Fruit fly (Drosophila melanogaster): ENCODE data around the gene nac.

nac gene

DNA sequence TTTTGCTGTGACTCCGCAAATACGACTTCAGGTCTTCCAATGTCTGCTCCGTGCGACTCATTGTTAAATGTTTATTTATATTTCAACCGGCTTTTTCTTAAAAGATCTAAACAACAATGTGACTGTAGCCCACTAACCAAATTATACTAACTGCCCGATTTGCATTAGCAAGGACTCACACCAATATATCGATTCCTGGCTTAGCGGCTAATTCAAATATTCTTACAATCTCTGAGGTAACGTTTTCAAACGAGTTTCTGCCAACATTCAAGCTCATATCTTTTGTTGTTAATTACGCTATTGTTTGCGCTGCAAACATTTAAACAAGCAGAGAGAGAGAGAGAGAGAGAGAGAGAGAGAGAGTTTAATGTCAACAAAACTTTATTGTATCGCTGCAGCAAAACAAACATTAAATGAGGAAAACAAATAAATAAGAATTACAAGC, 4.7 kb upstream of the nac start, which contains the start of gene tex (continued):
- TF ChIP-seq CG8089 (GFP tag; optimal IDR thresholded peaks at IDR 0.05) (peak; percentile 25), cwo (GFP tag; optimal IDR thresholded peaks at IDR 0.05) (no peak), CG6854 (GFP tag; optimal IDR thresholded peaks at IDR 0.05) (no peak), CG14667 (GFP tag; IDR thresholded peaks at IDR 0.05) (no peak), Vsx1 (GFP tag; optimal IDR thresholded peaks at IDR 0.05) (no peak), Opbp (GFP tag; IDR thresholded peaks at IDR 0.05; ENCODE audit: partially characterized antibody) (no peak), MBD-R2 (GFP tag; IDR thresholded peaks at IDR 0.05) (peak; percentile 76), B-H2 (GFP tag; optimal IDR thresholded peaks at IDR 0.05) (no peak), chinmo (GFP tag; IDR thresholded peaks at IDR 0.05; ENCODE audit: partially characterized antibody) (no peak), scrt (GFP tag; optimal IDR thresholded peaks at IDR 0.05) (no peak), gfzf (GFP tag; optimal IDR thresholded peaks at IDR 0.05) (peak; percentile 95), nom (GFP tag; optimal IDR thresholded peaks at IDR 0.05) (no peak), HLHmδ (GFP tag; optimal IDR thresholded peaks at IDR 0.05) (peak; percentile 77), az2 (GFP tag; optimal IDR thresholded peaks at IDR 0.05) (no peak), sr (GFP tag; IDR thresholded peaks at IDR 0.05) (0 out of 3 replicates have a peak, but pooled peaks have one; percentile 12), Xbp1 (GFP tag; optimal IDR thresholded peaks at IDR 0.05) (no peak), CG8924 (tag; optimal IDR thresholded peaks at IDR 0.05) (peak; percentile 59), fd96Cb (tag; optimal IDR thresholded peaks at IDR 0.05) (peak; percentile 3), CG34376 (GFP tag; optimal IDR thresholded peaks at IDR 0.05) (no peak), CG10654 (GFP tag; optimal IDR thresholded peaks at IDR 0.05) (no peak), Eip74EF (GFP tag; optimal IDR thresholded peaks at IDR 0.05) (peak in 1 of 2 experiments; percentile 80), oc (tag; optimal IDR thresholded peaks at IDR 0.05) (peak; percentile 43), CG33557 (GFP tag; optimal IDR thresholded peaks at IDR 0.05) (peak; percentile 73), cg (GFP tag; optimal IDR thresholded peaks at IDR 0.05) (no peak), croc (GFP tag; conservative IDR thresholded peaks at IDR 0.05) (no peak), NK7.1 (GFP tag; optimal IDR thresholded peaks at IDR 0.05) (peak; percentile 25), Poxn (GFP tag; IDR thresholded peaks at IDR 0.05) (no peak), Hr39 (optimal IDR thresholded peaks at IDR 0.05) (no peak), CG2875 (GFP tag; optimal IDR thresholded peaks at IDR 0.05) (peak; percentile 82), CG10366 (GFP tag; IDR thresholded peaks at IDR 0.05) (no peak), CG16779 (GFP tag; IDR thresholded peaks at IDR 0.05) (no peak), CTCF (GFP tag; optimal IDR thresholded peaks at IDR 0.05) (peak; percentile 19), otp (GFP tag; IDR thresholded peaks at IDR 0.05) (peak; percentile 29; the same call in 1 of the 3 replicates), unc-4 (GFP tag; IDR thresholded peaks at IDR 0.05; ENCODE audit: partially characterized antibody) (peak; percentile 50), CG4730 (GFP tag; IDR thresholded peaks at IDR 0.05) (no peak), CG5953 (GFP tag; IDR thresholded peaks at IDR 0.05) (no peak), Rfx (GFP tag; IDR thresholded peaks at IDR 0.05) (no peak), GATAe (GFP tag; conservative IDR thresholded peaks at IDR 0.05) (no peak), BEAF-32 (GFP tag; optimal IDR thresholded peaks at IDR 0.05) (peak; percentile 60), row (GFP tag; IDR thresholded peaks at IDR 0.05) (no peak), hbn (GFP tag; IDR thresholded peaks at IDR 0.05; ENCODE audit: partially characterized antibody) (peak; percentile 28; the same call in 1 of the 2 replicates), slbo (GFP tag; IDR thresholded peaks at IDR 0.05) (no peak), CG7928 (GFP tag; optimal IDR thresholded peaks at IDR 0.05) (no peak), Ravus (GFP tag; IDR thresholded peaks at IDR 0.05) (no peak), CG18011 (GFP tag; optimal IDR thresholded peaks at IDR 0.05) (no peak), Fer2 (tag; optimal IDR thresholded peaks at IDR 0.05) (no peak), Meics (GFP tag; optimal IDR thresholded peaks at IDR 0.05) (no peak), CG31441 (GFP tag; IDR thresholded peaks at IDR 0.05) (peak; percentile 49; the same call in 1 of the 2 replicates), dmrt99B (tag; optimal IDR thresholded peaks at IDR 0.05) (no peak), MTF-1 (GFP tag; optimal IDR thresholded peaks at IDR 0.05; ENCODE audit: borderline replicate concordance) (peak; percentile 74)

Measured in whole organism, embryonic.